Worm (Caenorhabditis elegans) whole organism, L4 larva: ENCODE measurements around the gene fbxa-189.
A peak's percentile ranks its signal among the peaks of the same experiment; 100 is the strongest.

ENCODE experiments used
- D1046.2 ChIP-seq: fragments of 200-800 bp; sonication (Bioruptor generic); IDR thresholded peaks from 2 replicates; pipeline ENCODE4 v1.3.6; 2022; ENCODE audit warnings: missing genetic modification characterization, missing compliant biosample characterization
- F26F4.8 ChIP-seq: fragments of 200-800 bp; sonication (Bioruptor generic); conservative IDR thresholded peaks from 2 replicates; pipeline ENCODE4 v1.3.6; 2022; ENCODE audit warnings: missing genetic modification characterization, missing compliant biosample characterization
- F44E2.7 ChIP-seq: fragments of 200-800 bp; sonication (Bioruptor generic); IDR thresholded peaks from 2 replicates; pipeline ENCODE4 v2.1.2; 2022; ENCODE audit warnings: missing genetic modification characterization, missing compliant biosample characterization
- Y5F2A.4 ChIP-seq: fragments of 200-800 bp; sonication (Bioruptor generic); optimal IDR thresholded peaks from 2 replicates; lab custom pipeline; 2018; ENCODE audit warnings: mild to moderate bottlenecking, missing genetic modification characterization, missing compliant biosample characterization
- ZK546.5 ChIP-seq, 2 experiments: sonication (generic microtip); optimal IDR thresholded peaks; 2 replicates each; lab custom pipeline; 2017; ENCODE audit warnings: missing biosample characterization in 2 of 2, missing genetic modification characterization in 2 of 2
- aha-1 ChIP-seq: fragments of 150-350 bp; peaks from one replicate; lab custom pipeline; 2014; ENCODE audit warnings: missing biosample characterization, missing genetic modification characterization
- ceh-20 ChIP-seq: fragments of 200-800 bp; sonication (Bioruptor generic); IDR thresholded peaks from 2 replicates; pipeline ENCODE4 v1.3.6; 2022; ENCODE audit warnings: missing genetic modification reagents, missing genetic modification characterization, missing compliant biosample characterization
- ceh-62 ChIP-seq: sonication (generic microtip); optimal IDR thresholded peaks from 2 replicates; lab custom pipeline; 2017; ENCODE audit warnings: missing biosample characterization, missing genetic modification characterization
- ctbp-1 ChIP-seq: fragments of 200-800 bp; sonication (Bioruptor generic); IDR thresholded peaks from 2 replicates; pipeline ENCODE4 v1.3.6; 2022; ENCODE audit warnings: missing genetic modification reagents, missing genetic modification characterization, missing compliant biosample characterization
- dmd-9 ChIP-seq: fragments of 200-800 bp; sonication (Bioruptor generic); IDR thresholded peaks from 2 replicates; pipeline ENCODE4 v1.3.6; 2022; ENCODE audit warnings: missing genetic modification reagents, missing genetic modification characterization, missing compliant biosample characterization
- dve-1 ChIP-seq: sonication (generic microtip); optimal IDR thresholded peaks from 2 replicates; lab custom pipeline; 2017; ENCODE audit warnings: antibody characterized with exemption, mild to moderate bottlenecking, missing genetic modification characterization, missing compliant biosample characterization; ENCODE audit not compliant: insufficient read depth
- egl-43 ChIP-seq: fragments of 200-800 bp; sonication (Bioruptor generic); IDR thresholded peaks from 2 replicates; pipeline ENCODE4 v1.3.6; 2022; ENCODE audit warnings: missing genetic modification reagents, missing genetic modification characterization, missing compliant biosample characterization
- fkh-10 ChIP-seq: fragments of 150-350 bp; optimal IDR thresholded peaks from 2 replicates; lab custom pipeline; 2014; ENCODE audit warnings: missing biosample characterization, missing genetic modification reagents, missing genetic modification characterization
- fos-1 ChIP-seq: fragments of 150-350 bp; optimal IDR thresholded peaks from 2 replicates; lab custom pipeline; 2014; ENCODE audit warnings: missing biosample characterization, missing genetic modification characterization
- hlh-11 ChIP-seq: fragments of 200-800 bp; sonication (Bioruptor generic); optimal IDR thresholded peaks from 2 replicates; lab custom pipeline; 2018; ENCODE audit warnings: mild to moderate bottlenecking, missing genetic modification characterization, missing compliant biosample characterization
- hlh-30 ChIP-seq: sonication (generic microtip); optimal IDR thresholded peaks from 2 replicates; lab custom pipeline; 2017; ENCODE audit warnings: antibody characterized with exemption, mild to moderate bottlenecking, missing genetic modification characterization, missing compliant biosample characterization; ENCODE audit not compliant: insufficient read depth
- hmg-1.1 ChIP-seq: fragments of 200-800 bp; sonication (Bioruptor generic); IDR thresholded peaks from 2 replicates; pipeline ENCODE4 v1.3.6; 2022; ENCODE audit warnings: missing genetic modification reagents, missing genetic modification characterization, missing compliant biosample characterization
- lin-29 ChIP-seq: fragments of 200-800 bp; sonication (Bioruptor generic); IDR thresholded peaks from 2 replicates; pipeline ENCODE4 v1.3.6; 2022; ENCODE audit warnings: missing genetic modification reagents, missing genetic modification characterization, missing compliant biosample characterization
- lir-3 ChIP-seq: sonication (generic microtip); optimal IDR thresholded peaks from 2 replicates; lab custom pipeline; 2016; ENCODE audit warnings: mild to moderate bottlenecking, missing genetic modification characterization, missing compliant biosample characterization
- lsy-2 ChIP-seq, 2 experiments: fragments of 150-350 bp in 1 of 2; sonication (generic microtip) in 1 of 2; optimal IDR thresholded peaks; 2 replicates each; lab custom pipeline; 2014 to 2017; ENCODE audit warnings: missing biosample characterization in 2 of 2, missing genetic modification characterization in 2 of 2
- mdt-29 ChIP-seq: fragments of 200-800 bp; sonication (Bioruptor generic); IDR thresholded peaks from 2 replicates; pipeline ENCODE4 v1.3.6; 2022; ENCODE audit warnings: missing genetic modification reagents, missing genetic modification characterization, missing compliant biosample characterization
- mep-1 ChIP-seq: fragments of 150-350 bp; sonication (generic microtip); optimal IDR thresholded peaks from 3 replicates; lab custom pipeline; 2014; ENCODE audit warnings: missing biosample characterization, missing genetic modification characterization
- nhr-25 ChIP-seq: sonication (generic microtip); optimal IDR thresholded peaks from 2 replicates; lab custom pipeline; 2017; ENCODE audit warnings: missing genetic modification characterization, mild to moderate bottlenecking, missing compliant biosample characterization, antibody characterized with exemption, moderate library complexity, borderline replicate concordance; ENCODE audit not compliant: insufficient read depth
- nhr-28 ChIP-seq: fragments of 150-350 bp; optimal IDR thresholded peaks from 2 replicates; lab custom pipeline; 2014; ENCODE audit warnings: missing biosample characterization, missing genetic modification characterization
- nhr-41 ChIP-seq: fragments of 200-800 bp; sonication (Bioruptor generic); IDR thresholded peaks from 2 replicates; pipeline ENCODE4 v1.3.6; 2022; ENCODE audit warnings: missing genetic modification reagents, missing genetic modification characterization, missing compliant biosample characterization
- php-3 ChIP-seq: fragments of 200-800 bp; sonication (Bioruptor generic); IDR thresholded peaks from 2 replicates; pipeline ENCODE4 v1.3.6; 2022; ENCODE audit warnings: missing genetic modification reagents, missing genetic modification characterization, missing compliant biosample characterization
- set-16 ChIP-seq: fragments of 200-800 bp; sonication (Bioruptor generic); IDR thresholded peaks from 2 replicates; pipeline ENCODE4 v1.3.6; 2022; ENCODE audit warnings: missing genetic modification reagents, missing genetic modification characterization, missing compliant biosample characterization
- unc-39 ChIP-seq: sonication (generic microtip); optimal IDR thresholded peaks from 2 replicates; lab custom pipeline; 2017; ENCODE audit warnings: missing biosample characterization, missing genetic modification characterization
- unc-62 ChIP-seq, 3 experiments: fragments of 150-350 bp in 1 of 3; sonication (generic microtip); optimal IDR thresholded peaks in 2 of 3; peaks in 1 of 3; 1 replicate in 1 of 3; 2 replicates in 2 of 3; lab custom pipeline; 2014 to 2017; ENCODE audit warnings: missing biosample characterization in 3 of 3, missing genetic modification characterization in 3 of 3, missing genetic modification reagents in 3 of 3, missing genotype in 1 of 3
- zfp-2 ChIP-seq: sonication (generic microtip); optimal IDR thresholded peaks from 2 replicates; lab custom pipeline; 2016; ENCODE audit warnings: mild to moderate bottlenecking, missing genetic modification characterization, missing compliant biosample characterization
- zip-11 ChIP-seq: fragments of 200-800 bp; sonication (Bioruptor generic); IDR thresholded peaks from 2 replicates; pipeline ENCODE4 v1.3.6; 2022; ENCODE audit warnings: missing genetic modification characterization, missing compliant biosample characterization
- zip-2 ChIP-seq: fragments of 150-350 bp; optimal IDR thresholded peaks from 2 replicates; lab custom pipeline; 2014; ENCODE audit warnings: missing biosample characterization, missing genetic modification characterization

fbxa-189 gene

DNA sequence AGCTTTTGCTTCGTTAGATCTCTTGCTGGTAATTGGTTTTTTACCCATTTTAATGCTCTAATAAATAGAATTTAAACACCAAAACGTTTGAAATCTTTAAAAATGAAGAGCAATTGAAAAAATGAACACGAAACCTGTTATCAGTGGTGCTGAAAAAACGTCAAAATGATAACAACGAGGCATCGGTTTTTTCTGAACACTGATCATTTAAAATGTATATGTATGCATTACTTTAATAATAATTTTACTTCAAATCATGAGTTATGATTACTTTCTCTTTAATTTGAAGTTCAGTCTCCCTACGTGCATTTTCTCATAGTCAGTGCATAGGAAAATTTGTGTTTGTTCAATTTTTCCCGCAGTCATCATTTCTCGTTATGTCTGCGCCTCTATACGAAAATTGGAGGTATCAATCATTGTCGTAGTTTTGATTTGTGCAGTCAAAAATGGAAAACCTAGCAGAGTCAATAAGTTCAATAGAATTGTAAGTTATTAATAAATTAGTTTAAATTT lies 22.6 kb upstream of the fbxa-189 start, which contains the start of gene F31E9.3 (continued):
- TF ChIP-seq zip-2 (tag; lab: Kevin White, UChicago): no peak
- no peak for TF ChIP-seq Y5F2A.4 (GFP tag; lab: Kevin White, UChicago)
- peak; percentile 14 for TF ChIP-seq dve-1 (tag; lab: Kevin White, UChicago)
- TF ChIP-seq nhr-28: peak; percentile 34
- no peak for TF ChIP-seq ceh-20 (GFP tag; lab: Robert Waterston, UW)
- TF ChIP-seq dmd-9 (GFP tag; lab: Robert Waterston, UW): no peak
- TF ChIP-seq F44E2.7 (GFP tag; lab: Robert Waterston, UW): no peak
- no peak for TF ChIP-seq zip-11 (GFP tag; lab: Robert Waterston, UW)
- no peak for TF ChIP-seq lir-3
- TF ChIP-seq php-3: 0 out of 2 replicates have a peak, but pooled peaks have one; percentile 29
- TF ChIP-seq hlh-11 (tag; lab: Kevin White, UChicago): no peak

- no peak for TF ChIP-seq fos-1 (tag; lab: Kevin White, UChicago)
- 0 out of 2 replicates have a peak, but pooled peaks have one; percentile 45 for TF ChIP-seq egl-43 (GFP tag; lab: Robert Waterston, UW)
- TF ChIP-seq set-16: peak; percentile 99
These were observed 21.1 kb upstream of the fbxa-189 start for ce11 chrV:17323876-17324275.

DNA sequence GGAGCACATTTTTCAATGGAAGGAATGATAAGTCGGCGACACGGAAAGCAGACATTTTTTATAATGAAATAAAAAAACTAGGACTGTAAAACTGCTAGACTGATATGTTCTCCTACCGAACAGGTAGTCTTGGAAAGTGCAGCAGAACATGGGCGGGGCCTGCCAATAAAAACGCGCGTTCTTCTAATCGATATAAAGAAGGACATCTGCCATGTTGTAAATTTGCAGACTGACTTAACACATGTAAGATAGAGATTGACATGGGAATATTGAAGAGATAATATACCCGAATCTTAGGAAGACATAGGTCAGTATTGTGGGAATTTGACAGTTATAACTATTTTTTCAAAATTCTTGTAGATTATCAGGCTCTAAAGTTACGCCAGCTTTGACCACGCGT lies 17.1 kb upstream of the fbxa-189 start, which contains the start of gene sdz-16:
Gene sdz-16, minus strand, starts transcription at position 101 of the 400 bp plus-strand sequence.
- TF ChIP-seq ctbp-1 (GFP tag; lab: Robert Waterston, UW): no peak
- no peak for TF ChIP-seq ZK546.5 (tag; optimal IDR thresholded peaks at IDR 0.05; lab: Kevin White, UChicago)
- TF ChIP-seq nhr-25: no peak

DNA sequence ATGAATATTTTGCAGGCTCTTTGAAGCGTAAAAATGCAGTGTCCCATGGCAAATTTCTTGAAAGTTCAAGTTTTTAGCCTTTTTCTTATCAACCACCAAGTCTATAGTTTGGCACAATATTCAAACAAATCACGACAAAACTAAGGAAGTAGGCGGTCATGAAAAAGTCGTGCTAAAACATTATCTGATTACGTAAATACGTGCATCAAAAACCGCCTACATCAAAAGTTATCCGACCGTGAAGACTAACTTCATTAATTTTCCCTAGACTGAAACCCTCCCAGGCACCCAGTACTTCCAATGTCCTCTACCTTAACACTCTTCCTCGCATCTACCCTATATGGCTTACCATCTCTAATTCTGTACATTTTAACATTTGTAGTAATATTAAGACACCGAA lies 16.5 kb upstream of the fbxa-189 start, which contains the start of gene srg-44:
Gene srg-44, plus strand, starts transcription at position 301 of the 400 bp plus-strand sequence.
- TF ChIP-seq aha-1 (tag; lab: Kevin White, UChicago): peak; percentile 17
- TF ChIP-seq lin-29 (GFP tag; lab: Robert Waterston, UW): no peak
- TF ChIP-seq, all 104 proteins: peak for 1

- TF ChIP-seq mep-1 (tag; lab: Kevin White, UChicago) (no peak), hlh-11 (tag; lab: Kevin White, UChicago) (no peak), F26F4.8 (GFP tag; lab: Robert Waterston, UW) (no peak), lsy-2 (tag; optimal IDR thresholded peaks at IDR 0.05; lab: Kevin White, UChicago) (no peak), unc-62 (GFP tag; optimal IDR thresholded peaks at IDR 0.05 in 1 of 2; lab: Kevin White, UChicago) (no peak), unc-62 (tag; optimal IDR thresholded peaks at IDR 0.05; lab: Kevin White, UChicago) (no peak), fos-1 (tag; lab: Kevin White, UChicago) (no peak), Y5F2A.4 (GFP tag; lab: Kevin White, UChicago) (no peak), ceh-62 (tag; lab: Kevin White, UChicago) (no peak), nhr-41 (GFP tag; lab: Robert Waterston, UW) (no peak), D1046.2 (no peak), unc-39 (no peak), hmg-1.1 (GFP tag; lab: Robert Waterston, UW) (no peak), mdt-29 (GFP tag; lab: Robert Waterston, UW) (no peak), php-3 (no peak), fkh-10 (no peak)
These were observed 13.7 kb upstream of the fbxa-189 start, which contains the start of gene fbxa-185 for ce11 chrV:17331340-17331739. TSS of gene fbxa-185 (plus strand) at chrV:17331640.

DNA sequence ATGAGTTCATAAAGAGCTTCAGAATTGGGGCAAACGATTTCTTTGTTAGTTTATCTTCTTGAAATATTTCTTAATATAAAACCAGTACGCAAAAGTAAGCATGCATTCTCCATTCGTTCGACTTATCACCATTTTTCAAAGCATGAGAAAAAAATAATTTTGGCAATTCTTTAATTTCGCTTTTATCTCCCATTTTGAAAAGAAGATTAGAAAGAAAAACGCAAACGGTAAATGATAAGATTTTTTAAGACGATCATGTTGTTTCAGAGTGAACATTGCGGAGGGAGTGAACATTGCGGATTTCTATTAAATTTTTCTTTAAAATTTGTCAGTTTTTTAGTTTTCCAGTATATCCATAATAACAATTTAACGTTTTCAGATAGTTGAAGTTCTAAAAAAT lies 5.7 kb upstream of the fbxa-189 start:
- no peak for TF ChIP-seq egl-43 (GFP tag; lab: Robert Waterston, UW)
- no peak for TF ChIP-seq mdt-29 (GFP tag; lab: Robert Waterston, UW)
- no peak for TF ChIP-seq mep-1 (tag; lab: Kevin White, UChicago)
- no peak for TF ChIP-seq hlh-30 (tag; lab: Kevin White, UChicago)
- TF ChIP-seq zfp-2 (tag; lab: Kevin White, UChicago): no peak
- no peak for TF ChIP-seq ceh-20 (GFP tag; lab: Robert Waterston, UW)
